Worm (Caenorhabditis elegans) whole organism, midembryonic: Measurements from ENCODE around the gene cyp-34A7.

Source experiments
- flt-1 ChIP-seq: fragments of 200-800 bp; sonication (Bioruptor generic); IDR thresholded peaks from 2 replicates; pipeline ENCODE4 v1.3.6; 2022; ENCODE audit warnings: missing genetic modification characterization, missing compliant biosample characterization
- klf-2 ChIP-seq: fragments of 200-800 bp; sonication (Bioruptor generic); conservative IDR thresholded peaks from 2 replicates; pipeline ENCODE4 v1.3.6; 2022; ENCODE audit warnings: missing genetic modification reagents, missing genetic modification characterization, missing compliant biosample characterization
- med-1 ChIP-seq: sonication (generic microtip); optimal IDR thresholded peaks from 2 replicates; lab custom pipeline; 2017; ENCODE audit warnings: missing genetic modification characterization, mild to moderate bottlenecking, missing compliant biosample characterization, antibody characterized with exemption, missing genetic modification reagents; ENCODE audit not compliant: insufficient read depth
- tab-1 ChIP-seq: fragments of 200-800 bp; sonication (Bioruptor generic); IDR thresholded peaks from 2 replicates; pipeline ENCODE4 v1.3.6; 2022; ENCODE audit warnings: missing genetic modification characterization, missing compliant biosample characterization
- ztf-23 ChIP-seq: fragments of 200-800 bp; sonication (Bioruptor generic); IDR thresholded peaks from 2 replicates; pipeline ENCODE4 v1.3.6; 2022; ENCODE audit warnings: missing genetic modification reagents, missing genetic modification characterization, missing compliant biosample characterization
- ztf-29 ChIP-seq: fragments of 200-800 bp; sonication (Bioruptor generic); IDR thresholded peaks from 2 replicates; pipeline ENCODE4 v1.3.6; 2022; ENCODE audit warnings: missing genetic modification reagents, missing genetic modification characterization, missing compliant biosample characterization

- TF ChIP-seq ztf-29 (GFP tag; lab: Robert Waterston, UW) = no peak
- no peak for TF ChIP-seq flt-1 (GFP tag; lab: Robert Waterston, UW)
- TF ChIP-seq klf-2 (GFP tag; lab: Robert Waterston, UW) = no peak
- no peak for TF ChIP-seq med-1
- TF ChIP-seq tab-1 (GFP tag; lab: Robert Waterston, UW) = no peak
- no peak for TF ChIP-seq ztf-23 (GFP tag; lab: Robert Waterston, UW)
These were observed 13.3 kb upstream of the cyp-34A7 start, which contains the start of gene str-83 for ce11 chrV:3976964-3977363.
